Fruit fly (Drosophila melanogaster) whole organism, embryonic: ENCODE data around the gene Nf-YC.

Experiments
- Antp ChIP-seq: fragments of 200-800 bp; sonication (Bioruptor generic); optimal IDR thresholded peaks from 3 replicates; lab custom pipeline; 2016; ENCODE audit warnings: missing biosample characterization, missing genetic modification characterization
- B-H2 ChIP-seq: fragments of 200-800 bp; sonication (Bioruptor generic); optimal IDR thresholded peaks from 2 replicates; lab custom pipeline; 2018; ENCODE audit warnings: missing biosample characterization, mild to moderate bottlenecking, missing genetic modification characterization
- CG13296 ChIP-seq: fragments of 200-800 bp; sonication (Bioruptor generic); optimal IDR thresholded peaks from 3 replicates; lab custom pipeline; 2018; ENCODE audit warnings: missing biosample characterization, mild to moderate bottlenecking, missing genetic modification characterization
- CG13424 ChIP-seq: fragments of 200-800 bp; sonication (Bioruptor generic); optimal IDR thresholded peaks from 2 replicates; lab custom pipeline; 2019; ENCODE audit warnings: missing biosample characterization, mild to moderate bottlenecking, missing genetic modification characterization, moderate library complexity
- CG13624 ChIP-seq: fragments of 200-800 bp; sonication (Bioruptor generic); optimal IDR thresholded peaks from 2 replicates; lab custom pipeline; 2016; ENCODE audit warnings: missing biosample characterization, missing genetic modification characterization
- CG14710 ChIP-seq: fragments of 200-800 bp; sonication (Bioruptor generic); optimal IDR thresholded peaks from 3 replicates; lab custom pipeline; 2019; ENCODE audit warnings: missing biosample characterization, mild to moderate bottlenecking, missing genetic modification characterization, moderate library complexity
- CG15073 ChIP-seq: fragments of 200-800 bp; sonication (Bioruptor generic); optimal IDR thresholded peaks from 2 replicates; lab custom pipeline; 2016; ENCODE audit warnings: missing biosample characterization, missing genetic modification characterization
- CG1529 ChIP-seq: fragments of 200-800 bp; sonication (Bioruptor generic); optimal IDR thresholded peaks from 3 replicates; lab custom pipeline; 2018; ENCODE audit warnings: missing biosample characterization, missing genetic modification characterization
- CG16779 ChIP-seq: fragments of 200-800 bp; sonication (Bioruptor generic); IDR thresholded peaks from 2 replicates; pipeline ENCODE4 v1.3.6; 2022; ENCODE audit warnings: missing biosample characterization, missing genetic modification characterization
- CG2678 ChIP-seq: fragments of 200-800 bp; sonication (Bioruptor generic); optimal IDR thresholded peaks from 3 replicates; lab custom pipeline; 2019; ENCODE audit warnings: missing biosample characterization, mild to moderate bottlenecking, missing genetic modification characterization, moderate library complexity
- CG2712 ChIP-seq: fragments of 200-800 bp; optimal IDR thresholded peaks from 3 replicates; lab custom pipeline; 2019; ENCODE audit warnings: missing biosample characterization, mild to moderate bottlenecking, missing genetic modification characterization, moderate library complexity
- CG30431 ChIP-seq: fragments of 200-800 bp; sonication (Bioruptor generic); optimal IDR thresholded peaks from 2 replicates; lab custom pipeline; 2017; ENCODE audit warnings: missing biosample characterization, missing genetic modification characterization
- CG3847 ChIP-seq: fragments of 200-800 bp; sonication (Bioruptor generic); IDR thresholded peaks from 2 replicates; pipeline ENCODE4 v1.3.6; 2022; ENCODE audit warnings: missing biosample characterization, missing genetic modification characterization
- CG4707 ChIP-seq: fragments of 200-800 bp; sonication (Bioruptor generic); optimal IDR thresholded peaks from 2 replicates; lab custom pipeline; 2018; ENCODE audit warnings: missing biosample characterization, mild to moderate bottlenecking, missing genetic modification characterization, moderate library complexity
- CG5953 ChIP-seq: fragments of 200-800 bp; sonication (Bioruptor generic); IDR thresholded peaks from 2 replicates; pipeline ENCODE4 v1.3.6; 2022; ENCODE audit warnings: missing biosample characterization, missing genetic modification characterization
- CG7271 ChIP-seq: fragments of 200-800 bp; sonication (Bioruptor generic); optimal IDR thresholded peaks from 2 replicates; lab custom pipeline; 2018; ENCODE audit warnings: missing biosample characterization, mild to moderate bottlenecking, missing genetic modification characterization, moderate library complexity
- CG9727 ChIP-seq: fragments of 200-800 bp; sonication (Bioruptor generic); optimal IDR thresholded peaks from 3 replicates; lab custom pipeline; 2017; ENCODE audit warnings: missing biosample characterization, mild to moderate bottlenecking, missing genetic modification characterization
- CG9817 ChIP-seq: fragments of 200-800 bp; sonication (Bioruptor generic); optimal IDR thresholded peaks from 2 replicates; lab custom pipeline; 2018; ENCODE audit warnings: missing biosample characterization, mild to moderate bottlenecking, missing genetic modification characterization, moderate library complexity
- CG9932 ChIP-seq: fragments of 200-800 bp; sonication (Bioruptor generic); IDR thresholded peaks from 2 replicates; pipeline ENCODE4 v1.3.6; 2022; ENCODE audit warnings: missing biosample characterization, missing genetic modification characterization
- CTCF ChIP-seq: fragments of 200-800 bp; sonication (Bioruptor generic); optimal IDR thresholded peaks from 2 replicates; lab custom pipeline; 2017; ENCODE audit warnings: missing biosample characterization, mild to moderate bottlenecking, missing genetic modification characterization, moderate library complexity
- CrebB ChIP-seq: fragments of 200-800 bp; sonication (Bioruptor generic); optimal IDR thresholded peaks from 3 replicates; lab custom pipeline; 2018; ENCODE audit warnings: missing biosample characterization, mild to moderate bottlenecking, missing genetic modification characterization
- Dp ChIP-seq: fragments of 200-800 bp; sonication (Bioruptor generic); optimal IDR thresholded peaks from 2 replicates; lab custom pipeline; 2018; ENCODE audit warnings: missing biosample characterization, mild to moderate bottlenecking, missing genetic modification characterization, moderate library complexity
- Hey ChIP-seq: fragments of 200-800 bp; sonication (Bioruptor generic); optimal IDR thresholded peaks from 3 replicates; lab custom pipeline; 2018; ENCODE audit warnings: missing biosample characterization, mild to moderate bottlenecking, missing genetic modification characterization
- Oaz ChIP-seq: fragments of 200-800 bp; sonication (Bioruptor generic); IDR thresholded peaks from 2 replicates; pipeline ENCODE4 v1.3.6; 2022; ENCODE audit warnings: missing biosample characterization, missing genetic modification characterization
- Opbp ChIP-seq: fragments of 200-800 bp; sonication (Bioruptor generic); IDR thresholded peaks from 3 replicates; pipeline ENCODE4 v1.3.6; 2022; ENCODE audit warnings: missing biosample characterization, missing genetic modification characterization; ENCODE audit not compliant: partially characterized antibody
- Ptx1 ChIP-seq: fragments of 200-800 bp; sonication (Bioruptor generic); IDR thresholded peaks from 2 replicates; pipeline ENCODE4 v1.3.6; 2022; ENCODE audit warnings: missing biosample characterization, missing genetic modification characterization
- Side ChIP-seq: fragments of 200-800 bp; sonication (Bioruptor generic); optimal IDR thresholded peaks from 2 replicates; lab custom pipeline; 2016; ENCODE audit warnings: missing biosample characterization, missing genetic modification characterization
- Stat92E ChIP-seq, 3 experiments: fragments of >200 bp in 2 of 3; fragments of 200-800 bp in 1 of 3; sonication (Bioruptor generic) in 1 of 3; optimal IDR thresholded peaks; 2 replicates each; lab custom pipeline; 2017 to 2019; ENCODE audit warnings: missing biosample characterization in 3 of 3, missing genetic modification characterization in 3 of 3, mild to moderate bottlenecking in 1 of 3, moderate library complexity in 1 of 3
- ac ChIP-seq: fragments of 200-800 bp; sonication (Bioruptor generic); optimal IDR thresholded peaks from 3 replicates; lab custom pipeline; 2017; ENCODE audit warnings: missing biosample characterization, mild to moderate bottlenecking, missing genetic modification characterization
- croc ChIP-seq: fragments of 200-800 bp; sonication (Bioruptor generic); conservative IDR thresholded peaks from 3 replicates; pipeline ENCODE4 v1.3.6; 2022; ENCODE audit warnings: missing biosample characterization, missing genetic modification characterization
- dati ChIP-seq: fragments of 200-800 bp; sonication (Bioruptor generic); IDR thresholded peaks from 2 replicates; pipeline ENCODE4 v1.3.6; 2022; ENCODE audit warnings: missing biosample characterization, missing genetic modification characterization
- dm ChIP-seq: fragments of 200-800 bp; sonication (Bioruptor generic); optimal IDR thresholded peaks from 3 replicates; lab custom pipeline; 2016; ENCODE audit warnings: missing biosample characterization, missing genetic modification characterization
- dmrt99B ChIP-seq: fragments of 200-800 bp; sonication (Bioruptor generic); optimal IDR thresholded peaks from 2 replicates; lab custom pipeline; 2018; ENCODE audit warnings: missing biosample characterization, mild to moderate bottlenecking, missing genetic modification characterization, moderate library complexity
- fd3F ChIP-seq: fragments of 200-800 bp; sonication (Bioruptor generic); optimal IDR thresholded peaks from 2 replicates; lab custom pipeline; 2018; ENCODE audit warnings: missing biosample characterization, mild to moderate bottlenecking, missing genetic modification characterization, moderate library complexity
- gcm2 ChIP-seq: fragments of 200-800 bp; sonication (Bioruptor generic); optimal IDR thresholded peaks from 2 replicates; lab custom pipeline; 2016; ENCODE audit warnings: missing biosample characterization, missing genetic modification characterization
- gfzf ChIP-seq: fragments of 200-800 bp; sonication (Bioruptor generic); optimal IDR thresholded peaks from 2 replicates; lab custom pipeline; 2016; ENCODE audit warnings: missing biosample characterization, mild to moderate bottlenecking, missing genetic modification characterization, moderate library complexity
- hkb ChIP-seq, 2 experiments: fragments of 200-800 bp in 1 of 2; fragments of >200 bp in 1 of 2; sonication (Bioruptor generic) in 1 of 2; IDR thresholded peaks in 1 of 2; optimal IDR thresholded peaks in 1 of 2; 2 replicates each; pipeline versions ENCODE4 v1.3.6 to Lab custom; 2017 to 2022; ENCODE audit warnings: missing biosample characterization in 1 of 2, missing genetic modification characterization in 1 of 2
- jing ChIP-seq: fragments of 200-800 bp; sonication (Bioruptor generic); optimal IDR thresholded peaks from 2 replicates; lab custom pipeline; 2018; ENCODE audit warnings: missing biosample characterization, mild to moderate bottlenecking, missing genetic modification characterization
- luna ChIP-seq: fragments of 200-800 bp; sonication (Bioruptor generic); optimal IDR thresholded peaks from 2 replicates; lab custom pipeline; 2016; ENCODE audit warnings: missing biosample characterization, missing genetic modification characterization
- mam ChIP-seq: fragments of 200-800 bp; sonication (Bioruptor generic); optimal IDR thresholded peaks from 3 replicates; lab custom pipeline; 2016; ENCODE audit warnings: missing biosample characterization, missing genetic modification characterization
- onecut ChIP-seq: fragments of 200-800 bp; sonication (Bioruptor generic); IDR thresholded peaks from 2 replicates; pipeline ENCODE4 v1.3.6; 2022; ENCODE audit warnings: missing biosample characterization, missing genetic modification characterization
- pnt ChIP-seq: fragments of 200-800 bp; sonication (Bioruptor generic); optimal IDR thresholded peaks from 3 replicates; lab custom pipeline; 2016; ENCODE audit warnings: missing biosample characterization, missing genetic modification characterization
- prd ChIP-seq, 3 experiments: fragments of >200 bp in 2 of 3; fragments of 200-800 bp in 1 of 3; sonication (Bioruptor generic) in 1 of 3; optimal IDR thresholded peaks in 2 of 3; IDR thresholded peaks in 1 of 3; 2 replicates in 2 of 3; 3 replicates in 1 of 3; pipeline versions ENCODE4 v1.3.6 to Lab custom; 2017 to 2022; ENCODE audit warnings: missing biosample characterization in 1 of 3, missing genetic modification characterization in 1 of 3
- ro ChIP-seq: fragments of 200-800 bp; sonication (Bioruptor generic); IDR thresholded peaks from 2 replicates; pipeline ENCODE4 v1.3.6; 2022; ENCODE audit warnings: missing biosample characterization, missing genetic modification characterization
- sqz ChIP-seq: fragments of 200-800 bp; sonication (Bioruptor generic); optimal IDR thresholded peaks from 3 replicates; lab custom pipeline; 2018; ENCODE audit warnings: missing biosample characterization, mild to moderate bottlenecking, missing genetic modification characterization
- ssp ChIP-seq: fragments of 200-800 bp; sonication (Bioruptor generic); IDR thresholded peaks from 2 replicates; pipeline ENCODE4 v1.3.6; 2022; ENCODE audit warnings: missing biosample characterization, missing genetic modification characterization
- tin ChIP-seq: fragments of 200-800 bp; sonication (Bioruptor generic); optimal IDR thresholded peaks from 3 replicates; lab custom pipeline; 2016; ENCODE audit warnings: missing biosample characterization, missing genetic modification characterization
- tna ChIP-seq: fragments of 200-800 bp; sonication (Bioruptor generic); IDR thresholded peaks from 2 replicates; pipeline ENCODE4 v1.3.6; 2022; ENCODE audit warnings: missing biosample characterization, missing genetic modification characterization; ENCODE audit not compliant: partially characterized antibody
- toy ChIP-seq: fragments of 200-800 bp; sonication (Bioruptor generic); IDR thresholded peaks from 2 replicates; pipeline ENCODE4 v1.3.6; 2022; ENCODE audit warnings: missing biosample characterization, missing genetic modification characterization
- tx ChIP-seq: fragments of 200-800 bp; sonication (Bioruptor generic); optimal IDR thresholded peaks from 2 replicates; lab custom pipeline; 2016; ENCODE audit warnings: missing biosample characterization, missing genetic modification characterization
- vnd ChIP-seq: fragments of 200-800 bp; sonication (Bioruptor generic); IDR thresholded peaks from 3 replicates; pipeline ENCODE4 v1.3.6; 2022; ENCODE audit warnings: missing biosample characterization, missing genetic modification characterization; ENCODE audit not compliant: partially characterized antibody

Nf-YC gene

dm6 chrX:6820703-6821102, at the start of gene Nf-YC, which contains the start of gene xit (continued):
- TF ChIP-seq tna = peak; percentile 54; the same call in 1 of the 2 replicates
- TF ChIP-seq CG13424 = peak; percentile 13
- peak; percentile 32; the same call in 1 of the 2 replicates for TF ChIP-seq Ptx1 (GFP tag; lab: Robert Waterston, UW)
- TF ChIP-seq CG3847 = peak; percentile 45
- no peak for TF ChIP-seq Side (GFP tag; lab: Kevin White, UChicago)
- TF ChIP-seq CG2678 (tag; lab: Kevin White, UChicago) = no peak
- no peak for TF ChIP-seq jing (GFP tag; lab: Kevin White, UChicago)
- TF ChIP-seq fd3F (GFP tag; lab: Kevin White, UChicago) = no peak
- TF ChIP-seq gcm2 (GFP tag; lab: Kevin White, UChicago) = no peak
- peak; percentile 57; the same call in 1 of the 3 replicates for TF ChIP-seq Opbp (GFP tag; lab: Robert Waterston, UW)
- TF ChIP-seq CG15073 (GFP tag; lab: Kevin White, UChicago) = no peak
- peak; percentile 43; the same call in 1 of the 3 replicates for TF ChIP-seq vnd (GFP tag; lab: Robert Waterston, UW)
- TF ChIP-seq CTCF (GFP tag; lab: Kevin White, UChicago) = no peak
- TF ChIP-seq CG9932 (GFP tag; lab: Robert Waterston, UW) = peak; percentile 69
- peak; percentile 57 for TF ChIP-seq Dp (GFP tag; lab: Kevin White, UChicago)
- TF ChIP-seq CG7271 (tag; lab: Kevin White, UChicago) = no peak
- peak; percentile 36 for TF ChIP-seq CrebB
- TF ChIP-seq toy (GFP tag; lab: Robert Waterston, UW) = no peak
- TF ChIP-seq Antp (GFP tag; lab: Kevin White, UChicago) = peak; percentile 11
- TF ChIP-seq CG14710 (tag; lab: Kevin White, UChicago) = peak; percentile 39
- TF ChIP-seq Stat92E (GFP tag; optimal IDR thresholded peaks at IDR 0.05; lab: Kevin White, UChicago) = no peak
- peak; percentile 42 for TF ChIP-seq dm (GFP tag; lab: Kevin White, UChicago)
- TF ChIP-seq ssp = peak; percentile 91
- TF ChIP-seq onecut = no peak
- no peak for TF ChIP-seq hkb (optimal IDR thresholded peaks at IDR 0.05; lab: Kevin White, UChicago)
- no peak for TF ChIP-seq hkb (GFP tag; IDR thresholded peaks at IDR 0.05; lab: Robert Waterston, UW)
- no peak for TF ChIP-seq Hey
- TF ChIP-seq B-H2 = no peak
- no peak for TF ChIP-seq ro (GFP tag; lab: Robert Waterston, UW)
- peak; percentile 10 for TF ChIP-seq tin (GFP tag; lab: Kevin White, UChicago)
- TF ChIP-seq CG30431 = no peak
- TF ChIP-seq gfzf (GFP tag; lab: Kevin White, UChicago) = peak; percentile 80
- peak; percentile 33 for TF ChIP-seq mam (GFP tag; lab: Kevin White, UChicago)
- TF ChIP-seq prd (optimal IDR thresholded peaks at IDR 0.05; lab: Kevin White, UChicago) = no peak
- TF ChIP-seq prd (GFP tag; IDR thresholded peaks at IDR 0.05; lab: Robert Waterston, UW) = 0 out of 3 replicates have a peak, but pooled peaks have one; percentile 17
- peak; percentile 39 for TF ChIP-seq CG13624
- TF ChIP-seq dmrt99B = no peak
- TF ChIP-seq CG5953 = no peak

DNA sequence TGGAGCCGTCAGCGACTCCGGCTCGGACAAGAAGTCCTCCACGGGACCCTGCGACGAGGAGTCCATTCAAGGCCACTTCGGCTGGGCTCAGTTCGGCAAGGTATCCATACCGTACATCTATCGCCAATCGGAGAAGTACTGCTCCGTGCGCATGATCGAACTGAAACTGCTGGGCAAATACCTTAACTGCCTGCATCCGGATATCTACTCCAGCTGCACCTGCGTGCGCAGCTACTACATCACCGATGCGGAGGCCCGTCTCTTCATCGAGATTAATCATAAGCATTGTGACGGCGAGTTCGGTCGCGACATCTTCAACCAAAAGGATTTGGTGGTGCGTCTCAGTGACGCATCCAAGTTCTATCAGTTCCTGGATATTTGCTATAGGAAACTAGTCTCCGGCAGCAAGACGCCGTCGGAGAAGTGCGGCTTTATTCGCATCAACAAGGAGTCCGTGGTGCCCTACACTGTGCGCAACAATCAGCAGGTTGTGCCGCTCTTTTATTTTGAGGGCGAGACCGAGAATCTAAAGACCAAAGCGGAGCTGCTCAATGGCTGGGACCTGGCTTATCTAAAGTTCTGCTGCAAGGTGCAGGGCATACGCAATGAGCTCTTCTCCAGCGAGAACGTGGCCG, 49.2 kb upstream of the Nf-YC start:
- TF ChIP-seq pnt (no peak), Oaz (GFP tag; lab: Robert Waterston, UW) (no peak), CG13296 (no peak), CG1529 (GFP tag; lab: Kevin White, UChicago) (no peak), CG2712 (no peak), sqz (GFP tag; lab: Kevin White, UChicago) (no peak), croc (GFP tag; lab: Robert Waterston, UW) (no peak), CG4707 (GFP tag; lab: Kevin White, UChicago) (no peak), CG9817 (no peak), ac (GFP tag; lab: Kevin White, UChicago) (no peak), tx (no peak), Opbp (GFP tag; lab: Robert Waterston, UW) (no peak), CG16779 (GFP tag; lab: Robert Waterston, UW) (no peak), dati (GFP tag; lab: Robert Waterston, UW) (no peak), CG9727 (no peak), luna (GFP tag; lab: Kevin White, UChicago) (no peak)
- TF ChIP-seq, all 482 proteins: peak for 0
